3 fruit fly cellular contexts compared by ENCODE assay signal in genomic region chrX:16906065-16906464, dm6.
TF ChIP-seq lines count a peak whose summit lies in the region.

No protein-coding gene starts in this region.

- TF ChIP-seq CTCF in whole organism, embryonic (GFP tag; optimal IDR thresholded peaks at IDR 0.05; lab: Kevin White, UChicago) = no peak

TF ChIP-seq in whole organism, embryonic, 481 proteins besides CTCF, POLR2A, EP300 and RAD21:
- TF ChIP-seq CG6254 (GFP tag; optimal IDR thresholded peaks at IDR 0.05; lab: Kevin White, UChicago) (no peak), jigr1 (GFP tag; IDR thresholded peaks at IDR 0.05; lab: Robert Waterston, UW) (no peak), CG30020 (tag; optimal IDR thresholded peaks at IDR 0.05; lab: Kevin White, UChicago) (no peak), sens (GFP tag; lab: Kevin White, UChicago) (peak; percentile 23), Deaf1 (tag; optimal IDR thresholded peaks at IDR 0.05; lab: Kevin White, UChicago) (peak; percentile 19), nom (GFP tag; optimal IDR thresholded peaks at IDR 0.05; lab: Kevin White, UChicago) (peak; percentile 70), CG12744 (GFP tag; optimal IDR thresholded peaks at IDR 0.05; lab: Kevin White, UChicago) (no peak), Hr78 (GFP tag; optimal IDR thresholded peaks at IDR 0.05; lab: Kevin White, UChicago) (no peak), Drgx (GFP tag; IDR thresholded peaks at IDR 0.05; lab: Robert Waterston, UW) (peak; percentile 46; the same call in 1 of the 2 replicates), CG1647 (GFP tag; optimal IDR thresholded peaks at IDR 0.05; lab: Kevin White, UChicago) (no peak), sug (tag; optimal IDR thresholded peaks at IDR 0.05; lab: Kevin White, UChicago) (no peak), CG10267 (tag; optimal IDR thresholded peaks at IDR 0.05; lab: Kevin White, UChicago) (no peak)

TF ChIP-seq in whole organism, prepupa, 60 proteins besides CTCF, POLR2A, EP300 and RAD21:
- TF ChIP-seq svp (GFP tag; lab: Kevin White, UChicago) = peak; percentile 85
- TF ChIP-seq fd59A (GFP tag; optimal IDR thresholded peaks at IDR 0.05; lab: Kevin White, UChicago) = no peak
- TF ChIP-seq CG6276 (GFP tag; optimal IDR thresholded peaks at IDR 0.05; lab: Kevin White, UChicago) = peak; percentile 35
- no peak for TF ChIP-seq CG10631 (GFP tag; optimal IDR thresholded peaks at IDR 0.05; lab: Kevin White, UChicago)
- no peak for TF ChIP-seq Hr4 (GFP tag; optimal IDR thresholded peaks at IDR 0.05; lab: Kevin White, UChicago)
- peak; percentile 50; the same call in 1 of the 2 replicates for TF ChIP-seq CG15336 (GFP tag; IDR thresholded peaks at IDR 0.05; lab: Robert Waterston, UW)
- TF ChIP-seq dsx (GFP tag; optimal IDR thresholded peaks at IDR 0.05; lab: Kevin White, UChicago; ENCODE audit: poor library complexity, severe bottlenecking) = peak; percentile 14
- peak; percentile 3 for TF ChIP-seq spab (GFP tag; optimal IDR thresholded peaks at IDR 0.05; lab: Kevin White, UChicago)
- no peak for TF ChIP-seq Sox102F (GFP tag; optimal IDR thresholded peaks at IDR 0.05; lab: Kevin White, UChicago)
- TF ChIP-seq Lpt (GFP tag; optimal IDR thresholded peaks at IDR 0.05; lab: Kevin White, UChicago) = peak; percentile 2
- no peak for TF ChIP-seq OdsH (GFP tag; optimal IDR thresholded peaks at IDR 0.05; lab: Kevin White, UChicago)
- TF ChIP-seq lz (GFP tag; optimal IDR thresholded peaks at IDR 0.05; lab: Kevin White, UChicago) = no peak
- TF ChIP-seq eg (GFP tag; IDR thresholded peaks at IDR 0.05; lab: Robert Waterston, UW) = peak; percentile 46; the same call in 1 of the 3 replicates
- TF ChIP-seq Eip75B (GFP tag; optimal IDR thresholded peaks at IDR 0.05; lab: Kevin White, UChicago) = no peak
- TF ChIP-seq CG10669 (GFP tag; optimal IDR thresholded peaks at IDR 0.05; lab: Kevin White, UChicago) = peak; percentile 21
- TF ChIP-seq CG11294 (GFP tag; IDR thresholded peaks at IDR 0.05; lab: Robert Waterston, UW) = no peak
- TF ChIP-seq CG32006 (GFP tag; optimal IDR thresholded peaks at IDR 0.05; lab: Kevin White, UChicago) = no peak
- TF ChIP-seq Ets96B (tag; optimal IDR thresholded peaks at IDR 0.05; lab: Kevin White, UChicago) = peak; percentile 17
- no peak for TF ChIP-seq CG6792 (GFP tag; optimal IDR thresholded peaks at IDR 0.05; lab: Kevin White, UChicago)
- peak; percentile 57 for TF ChIP-seq Eip78C (GFP tag; lab: Kevin White, UChicago)
- TF ChIP-seq CG1621 (tag; optimal IDR thresholded peaks at IDR 0.05; lab: Kevin White, UChicago) = no peak
- TF ChIP-seq pdm3 (GFP tag; optimal IDR thresholded peaks at IDR 0.05; lab: Kevin White, UChicago) = no peak
- TF ChIP-seq CG8119 (GFP tag; IDR thresholded peaks at IDR 0.05; lab: Robert Waterston, UW) = peak; percentile 48; the same call in 1 of the 3 replicates
- no peak for TF ChIP-seq acj6 (GFP tag; optimal IDR thresholded peaks at IDR 0.05; lab: Kevin White, UChicago)
- peak; percentile 49 for TF ChIP-seq CG9139 (GFP tag; optimal IDR thresholded peaks at IDR 0.05; lab: Kevin White, UChicago)
- TF ChIP-seq ss (GFP tag; optimal IDR thresholded peaks at IDR 0.05; lab: Kevin White, UChicago) = peak; percentile 64 to 71
- TF ChIP-seq CG6808 (GFP tag; optimal IDR thresholded peaks at IDR 0.05; lab: Kevin White, UChicago) = peak; percentile 51
- TF ChIP-seq CG6163 (GFP tag; IDR thresholded peaks at IDR 0.05; lab: Robert Waterston, UW) = peak; percentile 61; the same call in 2 of the 3 replicates
- no peak for TF ChIP-seq CG11902 (GFP tag; optimal IDR thresholded peaks at IDR 0.05; lab: Kevin White, UChicago)
- TF ChIP-seq CG4318 (GFP tag; optimal IDR thresholded peaks at IDR 0.05; lab: Kevin White, UChicago) = no peak

TF ChIP-seq in whole organism, pupa, 21 proteins besides CTCF, POLR2A, EP300 and RAD21:
- TF ChIP-seq CG9948 (tag; optimal IDR thresholded peaks at IDR 0.05; lab: Kevin White, UChicago) (no peak), CG8159 (tag; optimal IDR thresholded peaks at IDR 0.05; lab: Kevin White, UChicago) (peak; percentile 12), Ets98B (GFP tag; IDR thresholded peaks at IDR 0.05; lab: Robert Waterston, UW) (peak; percentile 66; the same call in 1 of the 2 replicates), Snoo (tag; optimal IDR thresholded peaks at IDR 0.05; lab: Kevin White, UChicago) (no peak), CG34367 (tag; optimal IDR thresholded peaks at IDR 0.05; lab: Kevin White, UChicago) (no peak), Pif1B (GFP tag; optimal IDR thresholded peaks at IDR 0.05; lab: Kevin White, UChicago) (peak; percentile 33), CG32121 (GFP tag; IDR thresholded peaks at IDR 0.05; lab: Robert Waterston, UW) (peak; percentile 71), D1 (tag; optimal IDR thresholded peaks at IDR 0.05; lab: Kevin White, UChicago) (no peak), CG12605 (GFP tag; IDR thresholded peaks at IDR 0.05; lab: Robert Waterston, UW) (no peak; the same call in 1 of the 2 replicates), CG15710 (tag; optimal IDR thresholded peaks at IDR 0.05; lab: Kevin White, UChicago) (no peak), CG4496 (GFP tag; IDR thresholded peaks at IDR 0.05; lab: Robert Waterston, UW) (peak; percentile 70), EcR (GFP tag; optimal IDR thresholded peaks at IDR 0.05; lab: Kevin White, UChicago) (peak; percentile 33), Pif1A (GFP tag; optimal IDR thresholded peaks at IDR 0.05; lab: Kevin White, UChicago) (peak; percentile 34), gl (tag; optimal IDR thresholded peaks at IDR 0.05; lab: Kevin White, UChicago) (peak; percentile 29), CG14655 (GFP tag; optimal IDR thresholded peaks at IDR 0.05; lab: Kevin White, UChicago) (no peak), fd96Ca (GFP tag; IDR thresholded peaks at IDR 0.05; lab: Robert Waterston, UW) (0 out of 3 replicates have a peak, but pooled peaks have one; percentile 43), CG8301 (tag; optimal IDR thresholded peaks at IDR 0.05; lab: Kevin White, UChicago) (no peak)

Comparison
In these comparisons a context has a peak if more than half of its experiments do, and no peak if none do; other contexts are left out.
1. Of the 7 proteins assayed by ChIP-seq in both whole organism, embryonic and whole organism, prepupa: peak only in whole organism, embryonic: none; only in whole organism, prepupa: Lpt; in both: none; in neither: 6.